Worm (Caenorhabditis elegans): ENCODE measurements around the gene K10G9.2.

Gene K10G9.2

DNA sequence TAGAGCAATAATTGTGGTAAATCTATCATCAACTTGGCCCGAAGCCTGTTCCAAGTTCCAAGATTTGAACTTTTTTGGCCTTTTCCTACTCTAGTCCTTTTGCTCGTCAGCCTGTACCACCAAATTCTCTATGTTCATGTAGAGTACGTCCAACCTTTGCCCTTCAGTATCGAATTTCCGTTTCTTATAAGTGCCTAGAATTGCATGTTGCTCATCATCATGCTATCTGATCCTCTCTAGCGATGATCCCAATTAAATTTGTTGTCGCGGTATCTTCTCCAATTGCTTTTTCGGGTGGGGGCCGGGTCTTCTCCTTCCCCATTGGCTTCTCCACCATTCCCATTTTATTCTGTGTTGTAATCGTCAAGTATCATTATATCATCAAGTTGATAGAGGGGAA lies 8.2 kb downstream of the K10G9.2 start:
- TF ChIP-seq fkh-4 (tag; optimal IDR thresholded peaks at IDR 0.05; ENCODE audit: borderline replicate concordance) (no peak), nhr-77 (tag; optimal IDR thresholded peaks at IDR 0.05) (no peak), ceh-88 (GFP tag; IDR thresholded peaks at IDR 0.05) (no peak), ets-5 (GFP tag; IDR thresholded peaks at IDR 0.05) (no peak), fkh-8 (tag; optimal IDR thresholded peaks at IDR 0.05) (no peak), egl-27 (tag; optimal IDR thresholded peaks at IDR 0.05) (no peak), aha-1 (tag; optimal IDR thresholded peaks at IDR 0.05) (no peak), C16A3.4 (tag; optimal IDR thresholded peaks at IDR 0.05) (no peak), ceh-63 (GFP tag; optimal IDR thresholded peaks at IDR 0.05) (no peak), unc-30 (tag; optimal IDR thresholded peaks at IDR 0.05) (no peak), dpl-1 (GFP tag; optimal IDR thresholded peaks at IDR 0.05) (no peak), nhr-237 (tag; optimal IDR thresholded peaks at IDR 0.05) (no peak), fkh-10 (GFP tag; optimal IDR thresholded peaks at IDR 0.05) (no peak), elt-2 (tag; optimal IDR thresholded peaks at IDR 0.05) (no peak), grh-1 (GFP tag; IDR thresholded peaks at IDR 0.05) (no peak)

DNA sequence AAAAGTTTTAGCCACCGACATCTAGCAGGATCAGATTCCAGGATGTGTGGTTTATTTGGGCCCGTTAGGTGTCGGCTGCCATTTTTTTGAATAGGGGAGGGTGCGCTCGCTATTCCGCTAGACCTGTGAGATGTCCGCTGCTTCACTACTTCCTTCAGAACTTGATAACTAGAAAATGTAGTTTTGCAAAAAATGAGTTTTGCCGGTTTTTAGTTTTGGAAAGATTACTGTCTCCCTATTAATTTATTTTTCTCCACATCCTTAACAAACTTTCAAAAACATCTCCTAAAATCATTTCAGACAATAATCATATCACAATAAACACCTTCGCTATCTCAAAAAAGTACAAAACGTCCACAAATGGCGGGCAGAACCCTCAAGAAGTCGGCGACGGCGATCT lies 9.1 kb downstream of the K10G9.2 start, which contains the start of gene vglu-2:
vglu-2 (plus strand) TSS at position 301 of the 400 bp plus-strand sequence.
- TF ChIP-seq lin-14 (GFP tag; optimal IDR thresholded peaks at IDR 0.05) (no peak), C04F5.9 (tag; optimal IDR thresholded peaks at IDR 0.05) (no peak), mdl-1 (tag; optimal IDR thresholded peaks at IDR 0.05) (no peak), unc-62 (GFP tag; optimal IDR thresholded peaks at IDR 0.05) (no peak), elt-2 (tag; optimal IDR thresholded peaks at IDR 0.05) (no peak), lin-35 (GFP tag; optimal IDR thresholded peaks at IDR 0.05) (no peak), skn-1 (tag; optimal IDR thresholded peaks at IDR 0.05) (no peak), sup-37 (GFP tag; optimal IDR thresholded peaks at IDR 0.05) (no peak), nhr-76 (tag; optimal IDR thresholded peaks at IDR 0.05) (no peak), alr-1 (tag; optimal IDR thresholded peaks at IDR 0.05; ENCODE audit: borderline replicate concordance) (no peak), unc-130 (tag; optimal IDR thresholded peaks at IDR 0.05) (no peak), hlh-17 (GFP tag; optimal IDR thresholded peaks at IDR 0.05; ENCODE audit: borderline replicate concordance) (no peak), sptf-1 (tag; optimal IDR thresholded peaks at IDR 0.05) (no peak), nhr-77 (tag; optimal IDR thresholded peaks at IDR 0.05) (no peak), mab-9 (GFP tag; IDR thresholded peaks at IDR 0.05) (no peak), fkh-4 (tag; optimal IDR thresholded peaks at IDR 0.05; ENCODE audit: borderline replicate concordance) (no peak), dsc-1 (tag; optimal IDR thresholded peaks at IDR 0.05) (no peak), egl-13 (tag; optimal IDR thresholded peaks at IDR 0.05) (no peak), ets-5 (GFP tag; IDR thresholded peaks at IDR 0.05) (no peak), grh-1 (GFP tag; IDR thresholded peaks at IDR 0.05) (no peak)

DNA sequence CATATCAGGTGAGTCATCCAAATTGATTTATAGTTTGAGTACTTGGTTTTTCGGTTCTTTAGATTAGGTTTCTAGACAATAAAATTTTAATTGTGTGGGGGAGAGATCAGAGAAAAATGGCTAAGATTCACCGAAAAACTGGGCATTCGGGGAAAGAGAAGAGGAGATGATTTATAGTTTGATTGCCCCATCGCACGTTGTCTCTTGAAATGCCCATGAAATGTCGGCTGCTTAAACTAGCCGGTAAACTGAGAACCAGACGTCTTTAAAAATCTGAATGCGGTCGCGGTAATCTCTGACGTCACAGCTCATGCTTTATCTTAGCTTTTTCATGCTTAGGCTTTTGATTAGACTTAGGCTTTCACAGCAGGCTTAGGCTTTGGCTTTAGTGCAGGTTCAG lies 11.2 kb downstream of the K10G9.2 start:
- TF ChIP-seq elt-3 (tag; optimal IDR thresholded peaks at IDR 0.05) (peak in 1 of 6 experiments; percentile 5), nhr-85 (tag) (peak; percentile 67), elt-2 (tag; optimal IDR thresholded peaks at IDR 0.05) (no peak), lin-13 (GFP tag; optimal IDR thresholded peaks at IDR 0.05) (no peak)

DNA sequence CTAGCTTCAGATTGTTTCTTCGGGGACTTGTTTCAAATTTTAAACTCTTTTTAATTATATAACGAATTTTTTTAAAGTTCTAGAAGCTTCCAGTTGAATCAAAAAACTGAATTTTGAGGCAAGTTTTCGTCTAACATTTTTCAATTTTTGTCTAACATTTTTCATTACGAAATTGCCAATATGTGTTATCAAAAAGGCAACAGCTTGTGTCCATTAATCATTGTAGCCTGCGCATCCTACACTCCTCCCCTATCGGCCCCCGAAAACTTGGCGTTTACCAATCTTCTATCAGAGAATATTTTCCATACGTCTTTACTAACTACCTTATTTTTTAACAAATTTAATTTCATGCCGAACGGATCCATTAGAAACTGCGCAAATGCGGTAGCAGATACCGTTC lies 14.4 kb downstream of the K10G9.2 start, which contains the start of gene vglu-3:
vglu-3 (plus strand) TSS at position 301 of the 400 bp plus-strand sequence.
- TF ChIP-seq nhr-85 (tag) (no peak), lin-14 (GFP tag; optimal IDR thresholded peaks at IDR 0.05) (no peak), mef-2 (tag; optimal IDR thresholded peaks at IDR 0.05) (no peak), C34B4.2 (tag; optimal IDR thresholded peaks at IDR 0.05) (no peak), alr-1 (tag; optimal IDR thresholded peaks at IDR 0.05; ENCODE audit: borderline replicate concordance) (no peak), Y116A8C.19 (tag; optimal IDR thresholded peaks at IDR 0.05; ENCODE audit: borderline replicate concordance) (no peak), nhr-47 (tag; optimal IDR thresholded peaks at IDR 0.05) (no peak), fkh-8 (tag; optimal IDR thresholded peaks at IDR 0.05) (no peak)

Measured in whole organism, L1 larva.